Fruit fly (Drosophila melanogaster) whole organism, prepupa: Measurements from ENCODE around the gene sunz.

Experiments
- CG10631 ChIP-seq: fragments of 200-800 bp; sonication (Bioruptor generic); optimal IDR thresholded peaks from 2 replicates; lab custom pipeline; 2016; ENCODE audit warnings: missing biosample characterization, missing genetic modification characterization
- CG10669 ChIP-seq: fragments of 200-800 bp; sonication (Bioruptor generic); optimal IDR thresholded peaks from 3 replicates; lab custom pipeline; 2018; ENCODE audit warnings: missing biosample characterization, mild to moderate bottlenecking, missing genetic modification characterization, moderate library complexity
- CG11294 ChIP-seq: fragments of 200-800 bp; sonication (Bioruptor generic); IDR thresholded peaks from 2 replicates; pipeline ENCODE4 v1.3.6; 2022; ENCODE audit warnings: missing biosample characterization, missing genetic modification characterization
- CG11762 ChIP-seq: fragments of 200-800 bp; sonication (Bioruptor generic); optimal IDR thresholded peaks from 3 replicates; lab custom pipeline; 2016; ENCODE audit warnings: missing biosample characterization, missing genetic modification characterization; ENCODE audit not compliant: insufficient read depth
- CG15336 ChIP-seq: fragments of 200-800 bp; sonication (Bioruptor generic); IDR thresholded peaks from 2 replicates; pipeline ENCODE4 v1.3.6; 2022; ENCODE audit warnings: missing biosample characterization, missing genetic modification characterization
- CG1621 ChIP-seq: fragments of 200-800 bp; sonication (Bioruptor generic); optimal IDR thresholded peaks from 3 replicates; lab custom pipeline; 2018; ENCODE audit warnings: missing biosample characterization, mild to moderate bottlenecking, missing genetic modification characterization
- CG16779 ChIP-seq: fragments of 200-800 bp; sonication (Bioruptor generic); optimal IDR thresholded peaks from 3 replicates; lab custom pipeline; 2017; ENCODE audit warnings: missing biosample characterization, mild to moderate bottlenecking, missing genetic modification characterization
- CG3032 ChIP-seq: fragments of 200-800 bp; optimal IDR thresholded peaks from 2 replicates; lab custom pipeline; 2019; ENCODE audit warnings: missing biosample characterization, mild to moderate bottlenecking, missing genetic modification characterization, moderate library complexity
- CG3919 ChIP-seq: fragments of 200-800 bp; sonication (Bioruptor generic); optimal IDR thresholded peaks from 3 replicates; lab custom pipeline; 2016; ENCODE audit warnings: missing biosample characterization, missing genetic modification characterization
- CG6163 ChIP-seq: fragments of 200-800 bp; sonication (Bioruptor generic); IDR thresholded peaks from 3 replicates; pipeline ENCODE4 v1.3.6; 2022; ENCODE audit warnings: missing biosample characterization, missing genetic modification characterization
- CG6276 ChIP-seq: fragments of 200-800 bp; sonication (Bioruptor generic); optimal IDR thresholded peaks from 2 replicates; lab custom pipeline; 2017; ENCODE audit warnings: missing biosample characterization, mild to moderate bottlenecking, missing genetic modification characterization
- CG6792 ChIP-seq: fragments of 200-800 bp; sonication (Bioruptor generic); optimal IDR thresholded peaks from 3 replicates; lab custom pipeline; 2016; ENCODE audit warnings: missing biosample characterization, missing genetic modification characterization
- CG6854 ChIP-seq: fragments of 200-800 bp; sonication (Bioruptor generic); optimal IDR thresholded peaks from 2 replicates; lab custom pipeline; 2017; ENCODE audit warnings: missing biosample characterization, mild to moderate bottlenecking, missing genetic modification characterization
- CG8119 ChIP-seq: fragments of 200-800 bp; sonication (Bioruptor generic); IDR thresholded peaks from 3 replicates; pipeline ENCODE4 v1.3.6; 2022; ENCODE audit warnings: missing biosample characterization, missing genetic modification characterization
- CG8319 ChIP-seq: fragments of 200-800 bp; sonication (Bioruptor generic); optimal IDR thresholded peaks from 3 replicates; lab custom pipeline; 2016; ENCODE audit warnings: missing biosample characterization, missing genetic modification characterization
- CG9139 ChIP-seq: fragments of 200-800 bp; sonication (Bioruptor generic); optimal IDR thresholded peaks from 3 replicates; lab custom pipeline; 2017; ENCODE audit warnings: missing biosample characterization, mild to moderate bottlenecking, missing genetic modification characterization
- Eip75B ChIP-seq: fragments of 200-800 bp; sonication (Bioruptor generic); optimal IDR thresholded peaks from 3 replicates; lab custom pipeline; 2016; ENCODE audit warnings: missing biosample characterization, missing genetic modification characterization
- Eip78C ChIP-seq: fragments of 200-800 bp; sonication (Bioruptor generic); peaks from one replicate; lab custom pipeline; 2016; ENCODE audit warnings: missing biosample characterization, missing genetic modification characterization
- Ets21C ChIP-seq: fragments of 200-800 bp; sonication (Bioruptor generic); optimal IDR thresholded peaks from 3 replicates; lab custom pipeline; 2016; ENCODE audit warnings: missing biosample characterization, missing genetic modification characterization
- Gug ChIP-seq: fragments of 200-800 bp; sonication (Bioruptor generic); IDR thresholded peaks from 2 replicates; pipeline ENCODE4 v1.3.6; 2022; ENCODE audit warnings: missing biosample characterization, missing genetic modification characterization
- Hr38 ChIP-seq: sonication (Bioruptor generic); optimal IDR thresholded peaks from 2 replicates; lab custom pipeline; 2016; ENCODE audit warnings: missing biosample characterization, missing genetic modification characterization
- Hr4 ChIP-seq: fragments of 200-800 bp; sonication (Bioruptor generic); optimal IDR thresholded peaks from 3 replicates; lab custom pipeline; 2016; ENCODE audit warnings: missing biosample characterization, missing genetic modification characterization
- Lpt ChIP-seq: fragments of 200-800 bp; sonication (Bioruptor generic); optimal IDR thresholded peaks from 3 replicates; lab custom pipeline; 2016; ENCODE audit warnings: missing biosample characterization, missing genetic modification characterization
- Met ChIP-seq: fragments of 200-800 bp; sonication (Bioruptor generic); optimal IDR thresholded peaks from 3 replicates; lab custom pipeline; 2016; ENCODE audit warnings: missing biosample characterization, missing genetic modification characterization
- OdsH ChIP-seq: fragments of 200-800 bp; sonication (Bioruptor generic); optimal IDR thresholded peaks from 3 replicates; lab custom pipeline; 2016; ENCODE audit warnings: missing biosample characterization, missing genetic modification characterization
- Sox14 ChIP-seq: fragments of 200-800 bp; sonication (Bioruptor generic); optimal IDR thresholded peaks from 3 replicates; lab custom pipeline; 2016; ENCODE audit warnings: missing biosample characterization, missing genetic modification characterization
- Sox15 ChIP-seq: fragments of 200-800 bp; sonication (Bioruptor generic); optimal IDR thresholded peaks from 3 replicates; lab custom pipeline; 2016; ENCODE audit warnings: missing biosample characterization, missing genetic modification characterization
- achi ChIP-seq: fragments of 200-800 bp; sonication (Bioruptor generic); optimal IDR thresholded peaks from 3 replicates; lab custom pipeline; 2016; ENCODE audit warnings: missing biosample characterization, missing genetic modification characterization
- acj6 ChIP-seq: fragments of 200-800 bp; sonication (Bioruptor generic); optimal IDR thresholded peaks from 3 replicates; lab custom pipeline; 2016; ENCODE audit warnings: missing biosample characterization, missing genetic modification characterization
- cyc ChIP-seq: fragments of 200-800 bp; sonication (Bioruptor generic); optimal IDR thresholded peaks from 3 replicates; lab custom pipeline; 2016; ENCODE audit warnings: missing biosample characterization, missing genetic modification characterization
- dsx ChIP-seq: fragments of 200-800 bp; optimal IDR thresholded peaks from 3 replicates; lab custom pipeline; 2019; ENCODE audit warnings: missing biosample characterization, mild to moderate bottlenecking, missing genetic modification characterization, moderate library complexity; ENCODE audit not compliant: poor library complexity, severe bottlenecking
- eg ChIP-seq: fragments of 200-800 bp; sonication (Bioruptor generic); IDR thresholded peaks from 3 replicates; pipeline ENCODE4 v1.3.6; 2022; ENCODE audit warnings: missing biosample characterization, missing genetic modification characterization
- esn ChIP-seq: fragments of 200-800 bp; sonication (Bioruptor generic); optimal IDR thresholded peaks from 2 replicates; lab custom pipeline; 2016; ENCODE audit warnings: missing biosample characterization, mild to moderate bottlenecking, missing genetic modification characterization, moderate library complexity
- fd59A ChIP-seq: fragments of 200-800 bp; sonication (Bioruptor generic); optimal IDR thresholded peaks from 2 replicates; lab custom pipeline; 2017; ENCODE audit warnings: missing biosample characterization, mild to moderate bottlenecking, missing genetic modification characterization, missing genetic modification reagents
- fd85E ChIP-seq: fragments of 200-800 bp; sonication (Bioruptor generic); optimal IDR thresholded peaks from 3 replicates; lab custom pipeline; 2016; ENCODE audit warnings: missing biosample characterization, missing genetic modification characterization
- fkh ChIP-seq: fragments of 200-800 bp; sonication (Bioruptor generic); optimal IDR thresholded peaks from 3 replicates; lab custom pipeline; 2017; ENCODE audit warnings: missing biosample characterization, mild to moderate bottlenecking, missing genetic modification characterization, moderate library complexity
- lz ChIP-seq: fragments of 200-800 bp; sonication (Bioruptor generic); optimal IDR thresholded peaks from 3 replicates; lab custom pipeline; 2016; ENCODE audit warnings: missing biosample characterization, missing genetic modification characterization
- net ChIP-seq: fragments of 200-800 bp; sonication (Bioruptor generic); optimal IDR thresholded peaks from 3 replicates; lab custom pipeline; 2016; ENCODE audit warnings: missing biosample characterization, missing genetic modification characterization
- pdm3 ChIP-seq: fragments of 200-800 bp; sonication (Bioruptor generic); optimal IDR thresholded peaks from 3 replicates; lab custom pipeline; 2016; ENCODE audit warnings: missing biosample characterization, missing genetic modification characterization
- salr ChIP-seq, 2 experiments: fragments of 200-800 bp; sonication (Bioruptor generic); optimal IDR thresholded peaks; 3 replicates each; lab custom pipeline; 2016 to 2018; ENCODE audit warnings: missing biosample characterization in 2 of 2, missing genetic modification characterization in 2 of 2, mild to moderate bottlenecking in 1 of 2
- spab ChIP-seq: fragments of 200-800 bp; sonication (Bioruptor generic); optimal IDR thresholded peaks from 2 replicates; lab custom pipeline; 2017; ENCODE audit warnings: missing biosample characterization, mild to moderate bottlenecking, missing genetic modification characterization, missing genetic modification reagents
- ss ChIP-seq, 2 experiments: fragments of 200-800 bp; sonication (Bioruptor generic); optimal IDR thresholded peaks; 2 replicates in 1 of 2; 3 replicates in 1 of 2; lab custom pipeline; 2017 to 2018; ENCODE audit warnings: mild to moderate bottlenecking in 2 of 2, missing biosample characterization in 2 of 2, missing genetic modification characterization in 2 of 2, moderate library complexity in 1 of 2
- topi ChIP-seq: fragments of 200-800 bp; sonication (Bioruptor generic); optimal IDR thresholded peaks from 3 replicates; lab custom pipeline; 2016; ENCODE audit warnings: missing biosample characterization, missing genetic modification characterization

sunz gene

dm6 chr3R:6657278-6658246 lies 27.6 kb downstream of the sunz start, which contains the start of the genes CG1307 and twr:
TSS of gene CG1307 (minus strand) at chr3R:6657442.
TSS of gene twr (plus strand) at chr3R:6657882.
- TF ChIP-seq net (no peak), Gug (no peak), Hr38 (GFP tag; lab: Kevin White, UChicago) (no peak), CG6792 (no peak), Ets21C (GFP tag; lab: Kevin White, UChicago) (no peak), CG15336 (GFP tag; lab: Robert Waterston, UW) (0 out of 2 replicates have a peak, but pooled peaks have one; percentile 42), achi (GFP tag; lab: Kevin White, UChicago) (peak; percentile 96), CG6276 (GFP tag; lab: Kevin White, UChicago) (no peak), lz (GFP tag; lab: Kevin White, UChicago) (no peak), CG6854 (GFP tag; lab: Kevin White, UChicago) (no peak), Sox14 (GFP tag; lab: Kevin White, UChicago) (no peak), CG3032 (peak; percentile 2), CG10631 (no peak), CG10669 (no peak), salr (GFP tag; optimal IDR thresholded peaks at IDR 0.05; lab: Kevin White, UChicago) (no peak), spab (GFP tag; lab: Kevin White, UChicago) (no peak), fd85E (no peak), eg (GFP tag; lab: Robert Waterston, UW) (peak; percentile 59; the same call in 2 of the 3 replicates), Eip78C (GFP tag; lab: Kevin White, UChicago) (no peak), topi (GFP tag; lab: Kevin White, UChicago) (no peak), CG8319 (GFP tag; lab: Kevin White, UChicago) (no peak), Hr4 (GFP tag; lab: Kevin White, UChicago) (no peak), CG11294 (no peak), pdm3 (no peak), fd59A (GFP tag; lab: Kevin White, UChicago) (no peak), CG3919 (GFP tag; lab: Kevin White, UChicago) (no peak), esn (GFP tag; lab: Kevin White, UChicago) (peak; percentile 13), Eip75B (GFP tag; lab: Kevin White, UChicago) (no peak), cyc (GFP tag; lab: Kevin White, UChicago) (no peak), fkh (no peak), Met (GFP tag; lab: Kevin White, UChicago) (no peak), CG11762 (GFP tag; lab: Kevin White, UChicago) (no peak), ss (GFP tag; optimal IDR thresholded peaks at IDR 0.05; lab: Kevin White, UChicago) (no peak), CG8119 (peak; percentile 21; the same call in 1 of the 3 replicates), CG9139 (GFP tag; lab: Kevin White, UChicago) (no peak), Lpt (no peak), CG16779 (tag; lab: Kevin White, UChicago) (no peak), acj6 (GFP tag; lab: Kevin White, UChicago) (no peak), CG6163 (GFP tag; lab: Robert Waterston, UW) (no peak), OdsH (GFP tag; lab: Kevin White, UChicago) (no peak), Sox15 (GFP tag; lab: Kevin White, UChicago) (no peak), CG1621 (tag; lab: Kevin White, UChicago) (no peak), dsx (GFP tag; lab: Kevin White, UChicago) (no peak)
